Worm (Caenorhabditis elegans) whole organism, early embryonic: ENCODE results near the gene M02H5.8.

Experiments
- B0310.2 ChIP-seq: sonication (generic microtip); optimal IDR thresholded peaks from 2 replicates; lab custom pipeline; 2016; ENCODE audit warnings: mild to moderate bottlenecking, missing genetic modification characterization, missing compliant biosample characterization
- F13C5.2 ChIP-seq: sonication (generic microtip); optimal IDR thresholded peaks from 2 replicates; lab custom pipeline; 2017; ENCODE audit warnings: mild to moderate bottlenecking, missing genetic modification characterization, inconsistent platforms, missing compliant biosample characterization
- ama-1 ChIP-seq: fragments of 150-350 bp; optimal IDR thresholded peaks from 2 replicates; lab custom pipeline; 2014
- ceh-13 ChIP-seq: fragments of 200-800 bp; sonication (Bioruptor generic); optimal IDR thresholded peaks from 2 replicates; lab custom pipeline; 2018; ENCODE audit warnings: mild to moderate bottlenecking, missing genetic modification characterization, missing compliant biosample characterization
- flt-1 ChIP-seq: fragments of 200-800 bp; sonication (Bioruptor generic); IDR thresholded peaks from 2 replicates; pipeline ENCODE4 v1.3.6; 2022; ENCODE audit warnings: missing genetic modification characterization, missing compliant biosample characterization
- hmbx-1 ChIP-seq: sonication (generic microtip); optimal IDR thresholded peaks from 2 replicates; lab custom pipeline; 2016; ENCODE audit warnings: mild to moderate bottlenecking, missing genetic modification characterization, missing compliant biosample characterization
- pes-1 ChIP-seq: fragments of 200-800 bp; sonication (Bioruptor generic); IDR thresholded peaks from 2 replicates; pipeline ENCODE4 v1.3.6; 2022; ENCODE audit warnings: missing genetic modification reagents, missing genetic modification characterization, missing compliant biosample characterization
- scrt-1 ChIP-seq: fragments of 200-800 bp; sonication (Bioruptor generic); IDR thresholded peaks from 2 replicates; pipeline ENCODE4 v1.3.6; 2022; ENCODE audit warnings: missing genetic modification characterization, missing compliant biosample characterization
- sea-1 ChIP-seq: fragments of 200-800 bp; sonication (Bioruptor generic); conservative IDR thresholded peaks from 2 replicates; pipeline ENCODE4 v1.3.6; 2022; ENCODE audit warnings: missing genetic modification characterization, missing compliant biosample characterization
- tbx-11 ChIP-seq: fragments of 200-800 bp; sonication (Bioruptor generic); IDR thresholded peaks from 2 replicates; pipeline ENCODE4 v1.3.6; 2022; ENCODE audit warnings: missing genetic modification characterization, missing compliant biosample characterization
- tra-4 ChIP-seq: sonication (generic microtip); optimal IDR thresholded peaks from 2 replicates; lab custom pipeline; 2017; ENCODE audit warnings: missing genetic modification characterization, missing compliant biosample characterization

- TF ChIP-seq sea-1 (no peak), ama-1 (lab: Kevin White, UChicago) (no peak), scrt-1 (no peak), flt-1 (GFP tag; lab: Robert Waterston, UW) (no peak), pes-1 (GFP tag; lab: Robert Waterston, UW) (no peak), hmbx-1 (tag; lab: Kevin White, UChicago) (no peak), F13C5.2 (tag; lab: Kevin White, UChicago) (no peak), tra-4 (tag; lab: Kevin White, UChicago) (no peak), tbx-11 (GFP tag; lab: Robert Waterston, UW) (no peak), ceh-13 (GFP tag; lab: Kevin White, UChicago) (no peak), B0310.2 (tag; lab: Kevin White, UChicago) (no peak)
Measured at ce11 chrV:403028-403427, 46.8 kb upstream of the M02H5.8 start, which contains the start of gene srh-62.
